Worm (Caenorhabditis elegans) whole organism, young adult: ENCODE measurements around the gene M01A8.1.
A peak's percentile ranks its signal among the peaks of the same experiment; 100 is the strongest.

ENCODE experiments used
- B0019.2 ChIP-seq: fragments of 200-800 bp; sonication (Bioruptor generic); conservative IDR thresholded peaks from 2 replicates; pipeline ENCODE4 v1.3.6; 2022; ENCODE audit warnings: missing genetic modification reagents, missing genetic modification characterization, missing compliant biosample characterization
- B0261.1 ChIP-seq: sonication (generic microtip); optimal IDR thresholded peaks from 2 replicates; lab custom pipeline; 2016; ENCODE audit warnings: mild to moderate bottlenecking, missing genetic modification characterization, moderate library complexity, missing compliant biosample characterization
- C17E4.6 ChIP-seq: fragments of 200-800 bp; sonication (Bioruptor generic); IDR thresholded peaks from 2 replicates; pipeline ENCODE4 v1.3.6; 2022; ENCODE audit warnings: missing genetic modification reagents, missing genetic modification characterization, missing compliant biosample characterization
- F49E8.2 ChIP-seq: sonication (generic microtip); optimal IDR thresholded peaks from 3 replicates; lab custom pipeline; 2017; ENCODE audit warnings: missing genetic modification characterization, mild to moderate bottlenecking, missing compliant biosample characterization, antibody characterized with exemption, moderate library complexity; ENCODE audit not compliant: insufficient read depth
- F55B11.4 ChIP-seq: sonication (generic microtip); optimal IDR thresholded peaks from 2 replicates; lab custom pipeline; 2016; ENCODE audit warnings: missing compliant biosample characterization, missing genetic modification characterization, borderline replicate concordance; ENCODE audit not compliant: insufficient read depth
- F57A8.1 ChIP-seq: fragments of 200-800 bp; sonication (Bioruptor generic); optimal IDR thresholded peaks from 2 replicates; lab custom pipeline; 2018; ENCODE audit warnings: mild to moderate bottlenecking, missing genetic modification characterization, moderate library complexity, missing compliant biosample characterization
- T07F8.4 ChIP-seq: sonication (generic microtip); optimal IDR thresholded peaks from 2 replicates; lab custom pipeline; 2016; ENCODE audit warnings: mild to moderate bottlenecking, missing genetic modification characterization, moderate library complexity, missing compliant biosample characterization
- Y53G8AR.9 ChIP-seq: fragments of 200-800 bp; sonication (Bioruptor generic); conservative IDR thresholded peaks from 2 replicates; pipeline ENCODE4 v1.3.6; 2022; ENCODE audit warnings: missing genetic modification reagents, missing genetic modification characterization, missing compliant biosample characterization
- Y95B8A.8 ChIP-seq: fragments of 200-800 bp; sonication (Bioruptor generic); IDR thresholded peaks from 2 replicates; pipeline ENCODE4 v1.3.6; 2022; ENCODE audit warnings: missing genetic modification reagents, missing genetic modification characterization, missing compliant biosample characterization
- ZK185.1 ChIP-seq: sonication (generic microtip); optimal IDR thresholded peaks from 2 replicates; lab custom pipeline; 2016; ENCODE audit warnings: mild to moderate bottlenecking, missing genetic modification characterization, missing compliant biosample characterization; ENCODE audit not compliant: poor library complexity, severe bottlenecking
- akir-1 ChIP-seq: fragments of 200-800 bp; sonication (Bioruptor generic); optimal IDR thresholded peaks from 2 replicates; lab custom pipeline; 2018; ENCODE audit warnings: mild to moderate bottlenecking, missing genetic modification characterization, moderate library complexity, missing compliant biosample characterization
- ama-1 ChIP-seq, 3 experiments: fragments of 150-350 bp in 1 of 3; sonication (generic microtip) in 2 of 3; optimal IDR thresholded peaks; 2 replicates each; lab custom pipeline; 2014 to 2018; ENCODE audit warnings: missing biosample characterization in 2 of 3, missing genetic modification characterization in 2 of 3, missing genetic modification reagents in 2 of 3
- atf-7 ChIP-seq: sonication (generic microtip); optimal IDR thresholded peaks from 2 replicates; lab custom pipeline; 2017; ENCODE audit warnings: mild to moderate bottlenecking, missing genetic modification characterization, missing compliant biosample characterization
- athp-1 ChIP-seq: sonication (generic microtip); optimal IDR thresholded peaks from 2 replicates; lab custom pipeline; 2017; ENCODE audit warnings: mild to moderate bottlenecking, missing genetic modification characterization, missing compliant biosample characterization
- attf-3 ChIP-seq: fragments of 200-800 bp; sonication (Bioruptor generic); conservative IDR thresholded peaks from 2 replicates; pipeline ENCODE4 v1.3.6; 2022; ENCODE audit warnings: missing genetic modification reagents, missing genetic modification characterization, missing compliant biosample characterization
- bed-1 ChIP-seq: fragments of 200-800 bp; sonication (Bioruptor generic); IDR thresholded peaks from 2 replicates; pipeline ENCODE4 v1.3.6; 2022; ENCODE audit warnings: missing genetic modification reagents, missing genetic modification characterization, missing compliant biosample characterization
- ccch-3 ChIP-seq: fragments of 200-800 bp; sonication (Bioruptor generic); optimal IDR thresholded peaks from 2 replicates; lab custom pipeline; 2018; ENCODE audit warnings: mild to moderate bottlenecking, missing genetic modification characterization, missing compliant biosample characterization
- ceh-58 ChIP-seq: fragments of 200-800 bp; sonication (Bioruptor generic); IDR thresholded peaks from 2 replicates; pipeline ENCODE4 v1.3.6; 2022; ENCODE audit warnings: missing genetic modification characterization, missing compliant biosample characterization
- ceh-91 ChIP-seq: fragments of 200-800 bp; sonication (Bioruptor generic); IDR thresholded peaks from 2 replicates; pipeline ENCODE4 v1.3.6; 2022; ENCODE audit warnings: missing genetic modification reagents, missing genetic modification characterization, missing compliant biosample characterization
- efl-1 ChIP-seq: fragments of 150-350 bp; optimal IDR thresholded peaks from 2 replicates; lab custom pipeline; 2014; ENCODE audit warnings: missing biosample characterization, missing genetic modification reagents, missing genetic modification characterization
- egl-18 ChIP-seq: fragments of 200-800 bp; sonication (Bioruptor generic); IDR thresholded peaks from 2 replicates; pipeline ENCODE4 v1.3.6; 2022; ENCODE audit warnings: missing genetic modification reagents, missing genetic modification characterization, missing compliant biosample characterization
- egl-44 ChIP-seq: fragments of 200-800 bp; sonication (Bioruptor generic); IDR thresholded peaks from 2 replicates; pipeline ENCODE4 v1.3.6; 2022; ENCODE audit warnings: missing genetic modification reagents, missing genetic modification characterization, missing compliant biosample characterization
- hlh-26 ChIP-seq: fragments of 200-800 bp; sonication (Bioruptor generic); conservative IDR thresholded peaks from 2 replicates; pipeline ENCODE4 v1.3.6; 2022; ENCODE audit warnings: missing genetic modification reagents, missing genetic modification characterization, missing compliant biosample characterization
- hmg-1.2 ChIP-seq: fragments of 200-800 bp; sonication (Bioruptor generic); IDR thresholded peaks from 2 replicates; pipeline ENCODE4 v1.3.6; 2022; ENCODE audit warnings: missing genetic modification reagents, missing genetic modification characterization, missing compliant biosample characterization
- hmg-20 ChIP-seq: fragments of 200-800 bp; sonication (Bioruptor generic); IDR thresholded peaks from 2 replicates; pipeline ENCODE4 v1.3.6; 2022; ENCODE audit warnings: missing genetic modification reagents, missing genetic modification characterization, missing compliant biosample characterization
- hrde-1 ChIP-seq: sonication (generic microtip); optimal IDR thresholded peaks from 2 replicates; lab custom pipeline; 2016; ENCODE audit warnings: missing genetic modification characterization, mild to moderate bottlenecking, missing compliant biosample characterization, moderate library complexity, missing genotype, missing genetic modification reagents, borderline replicate concordance
- hsf-1 ChIP-seq: fragments of 200-800 bp; sonication (Bioruptor generic); IDR thresholded peaks from 2 replicates; pipeline ENCODE4 v1.3.6; 2022; ENCODE audit warnings: missing genetic modification reagents, missing genetic modification characterization, missing compliant biosample characterization
- lag-1 ChIP-seq: fragments of 200-800 bp; sonication (Bioruptor generic); IDR thresholded peaks from 2 replicates; pipeline ENCODE4 v1.3.6; 2022; ENCODE audit warnings: missing genetic modification reagents, missing genetic modification characterization, missing compliant biosample characterization
- let-526 ChIP-seq: fragments of 200-800 bp; sonication (Bioruptor generic); IDR thresholded peaks from 2 replicates; pipeline ENCODE4 v1.3.6; 2022; ENCODE audit warnings: missing genetic modification reagents, missing genetic modification characterization, missing compliant biosample characterization
- lin-54 ChIP-seq: fragments of 200-800 bp; sonication (Bioruptor generic); optimal IDR thresholded peaks from 2 replicates; lab custom pipeline; 2018; ENCODE audit warnings: mild to moderate bottlenecking, missing genetic modification characterization, missing compliant biosample characterization
- lir-1 ChIP-seq: fragments of 200-800 bp; sonication (Bioruptor generic); conservative IDR thresholded peaks from 2 replicates; pipeline ENCODE4 v1.3.6; 2022; ENCODE audit warnings: missing genetic modification reagents, missing genetic modification characterization, missing compliant biosample characterization
- madf-3 ChIP-seq: fragments of 200-800 bp; sonication (Bioruptor generic); IDR thresholded peaks from 2 replicates; pipeline ENCODE4 v1.3.6; 2022; ENCODE audit warnings: missing genetic modification reagents, missing genetic modification characterization, missing compliant biosample characterization
- mel-28 ChIP-seq: sonication (generic microtip); optimal IDR thresholded peaks from 2 replicates; lab custom pipeline; 2016; ENCODE audit warnings: borderline replicate concordance, mild to moderate bottlenecking, missing genetic modification characterization, missing compliant biosample characterization
- mes-4 ChIP-seq: sonication (generic microtip); optimal IDR thresholded peaks from 2 replicates; lab custom pipeline; 2016; ENCODE audit warnings: missing genotype, missing genetic modification characterization, missing compliant biosample characterization
- nhr-120 ChIP-seq: fragments of 200-800 bp; sonication (Bioruptor generic); IDR thresholded peaks from 2 replicates; pipeline ENCODE4 v1.3.6; 2022; ENCODE audit warnings: missing genetic modification characterization, missing compliant biosample characterization
- nhr-179 ChIP-seq: sonication (generic microtip); optimal IDR thresholded peaks from 2 replicates; lab custom pipeline; 2016; ENCODE audit warnings: mild to moderate bottlenecking, missing genetic modification characterization, missing compliant biosample characterization
- rec-8 ChIP-seq, 2 experiments: sonication (generic microtip); optimal IDR thresholded peaks; 2 replicates each; lab custom pipeline; 2016; ENCODE audit warnings: mild to moderate bottlenecking in 2 of 2, missing genetic modification characterization in 2 of 2, missing genetic modification reagents in 2 of 2, missing genotype in 2 of 2, missing biosample characterization in 1 of 2, missing compliant biosample characterization in 1 of 2, moderate library complexity in 1 of 2
- sea-2 ChIP-seq: fragments of 200-800 bp; sonication (Bioruptor generic); IDR thresholded peaks from 2 replicates; pipeline ENCODE4 v1.3.6; 2022; ENCODE audit warnings: missing genetic modification characterization, missing compliant biosample characterization
- snpc-1.3 ChIP-seq: sonication (generic microtip); optimal IDR thresholded peaks from 2 replicates; lab custom pipeline; 2017; ENCODE audit warnings: missing genetic modification characterization, mild to moderate bottlenecking, missing compliant biosample characterization, antibody characterized with exemption, moderate library complexity, missing genotype, missing genetic modification reagents; ENCODE audit not compliant: insufficient read depth
- snpc-4 ChIP-seq, 5 experiments: fragments of 150-350 bp in 1 of 5; sonication (generic microtip) in 4 of 5; optimal IDR thresholded peaks; 2 replicates each; lab custom pipeline; 2014 to 2018; ENCODE audit warnings: missing genetic modification characterization in 5 of 5, missing biosample characterization in 3 of 5, antibody characterized with exemption in 2 of 5, mild to moderate bottlenecking in 2 of 5, missing compliant biosample characterization in 2 of 5, missing genotype in 2 of 5, moderate library complexity in 2 of 5, missing genetic modification reagents in 1 of 5
- tbp1 ChIP-seq: fragments of 200-800 bp; sonication (Bioruptor generic); optimal IDR thresholded peaks from 2 replicates; lab custom pipeline; 2018; ENCODE audit warnings: mild to moderate bottlenecking, missing genetic modification characterization, missing compliant biosample characterization
- tlf-1 ChIP-seq: fragments of 200-800 bp; sonication (Bioruptor generic); optimal IDR thresholded peaks from 2 replicates; lab custom pipeline; 2018; ENCODE audit warnings: mild to moderate bottlenecking, missing genetic modification characterization, missing compliant biosample characterization
- unc-130 ChIP-seq: sonication (generic microtip); optimal IDR thresholded peaks from 2 replicates; lab custom pipeline; 2016; ENCODE audit warnings: missing genetic modification reagents, missing genetic modification characterization, missing compliant biosample characterization
- xnd-1 ChIP-seq: sonication (generic microtip); optimal IDR thresholded peaks from 2 replicates; lab custom pipeline; 2016; ENCODE audit warnings: missing genotype, missing genetic modification reagents, missing genetic modification characterization, missing compliant biosample characterization
- ztf-22 ChIP-seq: fragments of 200-800 bp; sonication (Bioruptor generic); optimal IDR thresholded peaks from 2 replicates; lab custom pipeline; 2018; ENCODE audit warnings: mild to moderate bottlenecking, missing genetic modification characterization, moderate library complexity, missing compliant biosample characterization
- ztf-26 ChIP-seq: sonication (generic microtip); optimal IDR thresholded peaks from 2 replicates; lab custom pipeline; 2017; ENCODE audit warnings: missing genetic modification characterization, missing compliant biosample characterization
- ztf-3 ChIP-seq: fragments of 200-800 bp; sonication (Bioruptor generic); optimal IDR thresholded peaks from 2 replicates; lab custom pipeline; 2018; ENCODE audit warnings: mild to moderate bottlenecking, missing genetic modification characterization, missing compliant biosample characterization

The M01A8.1 gene

ce11 chrIII:9228722-9229121, 28.3 kb upstream of the M01A8.1 start, which contains the start of gene rnr-1 (continued):
- no peak for TF ChIP-seq Y53G8AR.9 (GFP tag; lab: Robert Waterston, UW)
- TF ChIP-seq mel-28 (tag; lab: Kevin White, UChicago), result no peak
- no peak for TF ChIP-seq ZK185.1
- no peak for TF ChIP-seq akir-1 (GFP tag; lab: Kevin White, UChicago)
- TF ChIP-seq sea-2 (GFP tag; lab: Robert Waterston, UW), result no peak
- no peak for TF ChIP-seq nhr-179 (tag; lab: Kevin White, UChicago)
- no peak for TF ChIP-seq bed-1 (GFP tag; lab: Robert Waterston, UW)
- no peak for TF ChIP-seq athp-1 (tag; lab: Kevin White, UChicago)
- no peak for TF ChIP-seq ceh-58
- TF ChIP-seq F55B11.4 (tag; lab: Kevin White, UChicago), result no peak
- TF ChIP-seq hmg-20 (GFP tag; lab: Robert Waterston, UW), result no peak
- TF ChIP-seq hlh-26, result no peak
- no peak for TF ChIP-seq ztf-22 (GFP tag; lab: Kevin White, UChicago)
- TF ChIP-seq lag-1 (GFP tag; lab: Robert Waterston, UW), result no peak
- TF ChIP-seq rec-8 (tag; optimal IDR thresholded peaks at IDR 0.05; lab: Kevin White, UChicago), result no peak
- peak; percentile 91 for TF ChIP-seq ceh-91 (GFP tag; lab: Robert Waterston, UW)
- no peak for TF ChIP-seq ama-1 (optimal IDR thresholded peaks at IDR 0.05; lab: Kevin White, UChicago)
- no peak for TF ChIP-seq ama-1 (GFP tag; optimal IDR thresholded peaks at IDR 0.05; lab: Kevin White, UChicago)
- no peak for TF ChIP-seq hrde-1 (tag; lab: Kevin White, UChicago)
- TF ChIP-seq madf-3 (GFP tag; lab: Robert Waterston, UW), result no peak
- TF ChIP-seq mes-4 (tag; lab: Kevin White, UChicago), result no peak
- TF ChIP-seq egl-44, result no peak
- TF ChIP-seq F49E8.2, result peak; percentile 72
- TF ChIP-seq let-526 (GFP tag; lab: Robert Waterston, UW), result no peak
- TF ChIP-seq snpc-4 (GFP tag; optimal IDR thresholded peaks at IDR 0.05; lab: Kevin White, UChicago), result no peak
- peak in 1 of 4 experiments; percentile 34 for TF ChIP-seq snpc-4 (tag; optimal IDR thresholded peaks at IDR 0.05; lab: Kevin White, UChicago)
- TF ChIP-seq T07F8.4 (tag; lab: Kevin White, UChicago), result no peak
- TF ChIP-seq hsf-1 (GFP tag; lab: Robert Waterston, UW), result peak; percentile 71
- TF ChIP-seq ccch-3 (GFP tag; lab: Kevin White, UChicago), result no peak
- peak; percentile 26 for TF ChIP-seq unc-130 (GFP tag; lab: Kevin White, UChicago)
- TF ChIP-seq nhr-120, result no peak
- TF ChIP-seq B0261.1 (tag; lab: Kevin White, UChicago), result no peak
- peak; percentile 19; the same call in 1 of the 2 replicates for TF ChIP-seq hmg-1.2
- peak; percentile 93 for TF ChIP-seq efl-1 (GFP tag; lab: Kevin White, UChicago)
- peak; percentile 26 for TF ChIP-seq tbp1
- no peak for TF ChIP-seq egl-18 (GFP tag; lab: Robert Waterston, UW)
- TF ChIP-seq Y95B8A.8 (GFP tag; lab: Robert Waterston, UW), result no peak
- TF ChIP-seq tlf-1, result peak; percentile 42
- TF ChIP-seq ztf-3, result no peak
- no peak for TF ChIP-seq F57A8.1 (GFP tag; lab: Kevin White, UChicago)
- TF ChIP-seq lir-1 (GFP tag; lab: Robert Waterston, UW), result no peak
- no peak for TF ChIP-seq atf-7 (tag; lab: Kevin White, UChicago)
- TF ChIP-seq lin-54 (GFP tag; lab: Kevin White, UChicago), result peak; percentile 54
- TF ChIP-seq xnd-1 (tag; lab: Kevin White, UChicago), result peak; percentile 97
- no peak for TF ChIP-seq C17E4.6 (GFP tag; lab: Robert Waterston, UW)
- 0 out of 2 replicates have a peak, but pooled peaks have one; percentile 16 for TF ChIP-seq B0019.2 (GFP tag; lab: Robert Waterston, UW)
- no peak for TF ChIP-seq attf-3 (GFP tag; lab: Robert Waterston, UW)
- peak; percentile 75 for TF ChIP-seq snpc-1.3 (tag; lab: Kevin White, UChicago)
- no peak for TF ChIP-seq ztf-26 (tag; lab: Kevin White, UChicago)
